Fruit fly (Drosophila melanogaster): Measurements from ENCODE around the gene CG6051.

The CG6051 gene

DNA sequence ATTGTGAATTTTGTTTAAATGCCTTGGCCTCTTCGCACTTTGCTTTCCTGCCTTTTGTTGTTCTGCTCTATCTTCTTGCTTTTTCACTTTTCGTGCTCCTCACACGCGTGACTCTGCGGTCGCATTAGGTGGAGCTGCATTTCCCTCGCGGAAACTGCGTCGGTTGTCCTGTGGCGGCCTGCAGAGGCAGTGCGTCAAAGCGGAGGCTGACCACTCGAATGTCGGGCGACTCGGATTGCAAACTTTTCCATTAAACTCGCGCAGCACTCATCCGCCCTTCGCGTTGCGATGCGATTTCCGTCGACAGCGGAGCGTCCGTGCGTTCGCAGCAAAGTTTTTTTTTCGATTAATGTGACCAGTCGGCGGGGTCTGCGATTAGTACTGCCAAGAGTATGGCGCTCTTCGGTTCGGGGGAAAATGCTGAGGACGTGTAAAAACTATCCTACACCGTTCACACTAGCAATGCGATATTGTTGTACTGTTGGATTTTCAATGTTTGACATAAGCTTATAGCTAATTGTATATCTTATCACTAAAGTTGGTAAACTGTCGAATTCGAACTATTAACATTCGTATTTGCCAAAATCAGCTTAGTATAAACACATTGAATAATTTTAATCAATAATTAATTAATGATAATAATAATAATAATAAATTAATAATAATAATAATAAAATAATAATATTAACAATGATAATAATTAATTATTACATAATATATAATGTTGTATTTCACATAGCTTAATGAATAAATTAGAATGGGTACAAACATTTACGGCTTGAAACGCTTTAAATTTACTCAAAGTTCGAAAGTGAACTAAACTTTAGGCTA, at the start of gene CG6051:
Gene CG6051 (minus strand): TSS at position 385 of the 831 bp plus-strand sequence.
- peak; percentile 53 for TF ChIP-seq CG17801 (GFP tag; optimal IDR thresholded peaks at IDR 0.05; ENCODE audit: partially characterized antibody)

- TF ChIP-seq CG17801 (GFP tag; optimal IDR thresholded peaks at IDR 0.05; ENCODE audit: partially characterized antibody) = no peak
These were observed 48.3 kb upstream of the CG6051 start for dm6 chr3R:27198883-27199780.

dm6 chr3R:27197581-27197980, 46.7 kb upstream of the CG6051 start:
- no peak for TF ChIP-seq CG17801 (GFP tag; optimal IDR thresholded peaks at IDR 0.05; ENCODE audit: partially characterized antibody)

- TF ChIP-seq CG17801 (GFP tag; optimal IDR thresholded peaks at IDR 0.05; ENCODE audit: partially characterized antibody) = no peak
These were observed 46.0 kb upstream of the CG6051 start for dm6 chr3R:27196866-27197265.

DNA sequence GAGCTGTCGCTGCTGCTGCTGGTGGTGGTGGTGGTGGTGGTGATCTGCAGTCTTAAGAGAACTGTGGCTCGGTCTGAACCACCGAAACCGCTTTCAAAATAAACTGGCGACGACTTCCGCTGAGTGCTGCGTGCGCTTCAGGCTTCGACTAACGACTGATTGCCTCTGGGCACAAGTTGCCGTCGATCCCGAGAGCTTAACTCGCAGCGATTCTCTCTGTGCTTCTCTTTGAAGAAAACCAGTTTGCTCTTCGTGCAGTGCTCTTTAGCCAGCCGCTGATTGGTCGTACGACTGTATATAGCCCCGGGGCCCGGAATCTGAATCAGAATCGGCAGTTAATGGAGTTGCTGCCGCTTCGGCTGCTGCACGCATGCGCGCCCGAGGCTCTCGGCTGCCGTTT, 43.2 kb upstream of the CG6051 start, which contains the start of gene Ser:
Gene Ser (minus strand): TSS at position 162 of the 400 bp plus-strand sequence.
- TF ChIP-seq CG17801 (GFP tag; optimal IDR thresholded peaks at IDR 0.05; ENCODE audit: partially characterized antibody) = no peak

dm6 chr3R:27193079-27193478, 42.2 kb upstream of the CG6051 start:
- no peak for TF ChIP-seq CG17801 (GFP tag; optimal IDR thresholded peaks at IDR 0.05; ENCODE audit: partially characterized antibody)

DNA sequence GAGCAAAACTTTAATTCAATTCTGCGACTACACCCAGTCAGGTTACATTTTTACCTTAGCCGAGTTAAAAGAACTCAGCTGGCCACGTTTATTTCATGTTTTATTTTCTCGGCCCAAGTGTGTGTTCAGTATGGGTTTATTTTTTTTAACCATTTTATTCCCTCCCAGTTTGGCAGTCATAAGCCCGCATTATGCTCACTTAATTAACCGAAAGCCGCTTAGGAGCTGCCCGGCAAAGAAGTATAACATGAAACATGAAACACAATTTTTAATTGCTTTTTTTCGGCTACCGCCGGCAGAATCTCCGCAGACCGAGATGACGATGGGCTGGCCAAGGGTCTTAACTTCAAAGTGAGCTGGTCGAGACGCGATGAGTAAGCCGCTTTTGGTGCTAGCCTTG, 36.0 kb upstream of the CG6051 start:
- no peak for TF ChIP-seq CG17801 (GFP tag; optimal IDR thresholded peaks at IDR 0.05; ENCODE audit: partially characterized antibody)

DNA sequence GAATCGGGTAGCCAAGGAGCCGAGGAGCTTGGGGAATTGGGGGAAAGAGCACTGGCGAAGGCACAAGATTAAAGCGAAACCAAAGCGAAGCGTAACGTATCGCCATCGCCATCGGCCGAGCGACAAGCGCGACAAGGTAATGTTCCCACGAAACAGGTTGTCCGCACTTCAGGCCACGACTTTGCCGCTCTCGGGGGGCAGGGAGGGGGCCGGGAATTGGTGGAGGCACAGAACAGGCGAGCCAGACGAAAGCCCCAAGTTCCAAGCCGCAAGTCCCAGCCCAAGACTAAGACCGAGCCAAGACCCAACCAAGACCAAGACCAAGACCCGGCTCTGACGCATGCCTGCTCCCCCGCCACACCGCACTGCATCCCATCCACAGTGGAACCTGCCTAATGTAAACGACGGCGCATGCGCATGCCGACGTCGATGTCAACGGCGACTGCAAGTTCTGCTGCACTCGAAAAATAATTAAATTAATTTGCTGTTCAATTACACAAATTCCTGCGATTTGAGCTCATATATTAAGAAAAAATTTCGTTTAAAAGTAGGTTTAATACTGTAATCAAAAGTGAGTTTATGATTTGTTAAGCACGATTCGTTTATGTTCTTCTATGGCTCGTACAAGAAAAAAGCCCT, 35.2 kb upstream of the CG6051 start:
- TF ChIP-seq CG17801 (GFP tag; optimal IDR thresholded peaks at IDR 0.05; ENCODE audit: partially characterized antibody) = no peak

DNA sequence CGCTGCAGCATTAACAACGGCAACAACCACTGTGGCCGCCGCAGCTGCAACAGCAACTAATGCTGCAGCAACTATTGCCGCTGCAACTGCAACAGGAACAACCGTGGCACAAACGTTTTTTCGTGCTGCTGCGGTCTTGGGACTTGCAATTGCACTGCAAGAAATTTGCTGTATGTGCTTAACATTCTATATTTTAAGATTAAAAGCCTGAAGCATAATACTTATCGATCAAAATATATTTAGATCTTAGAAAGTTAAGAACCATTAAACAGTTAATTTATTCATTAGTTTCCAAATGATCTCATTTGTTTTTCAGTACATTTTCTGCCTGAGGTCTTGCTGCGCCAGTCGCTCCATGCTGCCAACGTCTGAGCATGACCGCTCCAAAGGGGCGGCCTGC, 30.2 kb upstream of the CG6051 start:
- TF ChIP-seq CG17801 (GFP tag; optimal IDR thresholded peaks at IDR 0.05; ENCODE audit: partially characterized antibody) = no peak

DNA sequence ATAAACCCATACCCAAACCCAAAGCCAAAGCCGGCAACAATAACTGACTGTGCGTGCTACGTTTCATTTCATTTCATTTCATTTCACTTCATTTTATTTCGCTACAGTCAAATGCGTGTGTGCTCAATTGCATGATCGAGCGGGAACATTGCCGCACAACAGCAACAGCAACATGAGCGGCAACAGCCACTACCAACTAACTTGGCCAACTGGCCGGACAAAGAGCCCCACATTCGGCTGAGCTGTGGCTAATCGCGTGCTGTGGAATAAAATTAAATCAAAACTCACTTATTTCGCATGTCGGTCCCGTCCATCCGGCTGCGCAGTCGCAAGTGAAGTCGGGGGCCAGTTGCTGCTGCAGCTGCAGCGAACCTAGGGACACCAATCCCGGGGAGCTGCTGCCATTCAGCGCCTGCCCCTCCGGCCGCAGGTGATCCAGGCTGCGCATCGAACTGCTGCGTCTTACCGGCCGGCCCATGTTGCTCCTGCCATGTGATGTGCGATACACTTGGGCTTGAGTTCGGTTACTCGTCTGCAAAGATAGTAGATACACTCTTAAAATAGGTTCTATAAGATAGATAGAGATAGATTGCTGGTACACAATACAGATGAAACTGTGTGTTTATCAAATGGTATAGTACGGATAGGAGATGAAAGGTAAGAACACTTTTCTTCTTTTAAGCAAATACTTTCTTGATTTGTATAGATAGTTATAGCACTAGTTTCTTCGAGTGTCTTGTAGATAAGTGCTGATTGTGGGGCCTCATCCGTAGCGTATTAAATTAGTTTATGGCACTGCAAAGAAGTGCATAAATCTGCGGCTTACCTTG, 27.9 kb upstream of the CG6051 start:
- no peak for TF ChIP-seq CG17801 (GFP tag; optimal IDR thresholded peaks at IDR 0.05; ENCODE audit: partially characterized antibody)

DNA sequence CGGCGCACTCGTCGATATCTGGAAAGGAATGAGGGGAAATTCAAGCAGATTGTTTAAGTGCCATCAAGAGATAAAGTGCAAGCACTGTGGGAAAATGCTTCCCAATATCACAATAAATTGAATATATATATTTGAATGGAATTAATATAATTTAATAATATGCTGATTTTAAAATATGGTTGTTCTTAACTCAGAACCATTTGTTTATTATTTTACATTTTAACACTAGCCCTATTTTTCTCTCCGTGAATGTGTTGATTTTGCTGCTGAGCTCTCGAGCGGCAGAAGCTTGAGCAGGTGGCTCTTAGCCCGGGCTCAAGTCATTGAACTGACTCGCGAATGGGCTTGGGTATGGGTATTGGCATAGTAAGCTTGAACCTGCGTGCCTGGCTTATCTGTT, 26.7 kb upstream of the CG6051 start:
- no peak for TF ChIP-seq CG17801 (GFP tag; optimal IDR thresholded peaks at IDR 0.05; ENCODE audit: partially characterized antibody)

dm6 chr3R:27175710-27176109, 24.8 kb upstream of the CG6051 start:
- no peak for TF ChIP-seq CG17801 (GFP tag; optimal IDR thresholded peaks at IDR 0.05; ENCODE audit: partially characterized antibody)

DNA sequence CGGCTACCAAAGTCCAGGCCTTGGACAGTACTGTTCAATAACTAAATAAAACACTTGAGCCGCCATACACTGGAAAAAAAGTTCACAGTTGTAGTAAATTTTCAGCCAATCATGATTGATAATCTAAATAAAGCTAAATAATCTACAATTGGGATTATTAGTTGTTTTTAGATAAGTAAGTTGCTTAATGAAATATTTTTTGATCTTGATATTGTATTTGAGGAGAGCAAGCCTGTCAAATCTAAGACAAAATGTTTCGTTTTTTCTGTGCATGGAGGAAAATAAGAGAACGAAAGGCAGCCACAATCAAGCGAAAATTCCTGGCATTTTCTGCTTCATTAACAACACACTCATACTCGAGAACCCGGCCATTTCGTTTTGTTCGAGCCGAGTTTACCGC, 20.3 kb upstream of the CG6051 start:
- TF ChIP-seq CG17801 (GFP tag; optimal IDR thresholded peaks at IDR 0.05; ENCODE audit: partially characterized antibody) = no peak

DNA sequence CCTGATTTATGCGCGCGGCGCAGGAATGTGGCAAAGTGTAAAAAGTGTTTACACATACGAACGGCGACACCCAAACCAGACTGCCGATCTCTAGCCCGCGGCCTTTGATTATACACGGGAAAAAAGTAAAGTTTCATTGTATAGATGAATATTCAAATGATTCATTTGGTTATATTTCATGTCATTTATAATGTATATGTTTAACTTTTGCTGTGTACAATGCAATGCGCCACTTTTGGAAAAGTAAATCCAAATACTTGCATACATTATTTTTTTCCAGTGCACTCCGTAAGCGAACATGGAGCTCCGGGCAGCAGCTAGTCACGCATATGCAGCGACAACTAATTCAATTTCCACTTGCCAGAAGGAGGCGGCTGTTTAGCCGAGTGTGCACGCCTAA, 16.5 kb upstream of the CG6051 start:
- TF ChIP-seq CG17801 (GFP tag; optimal IDR thresholded peaks at IDR 0.05; ENCODE audit: partially characterized antibody) = no peak
